Fruit fly (Drosophila melanogaster): Measurements from ENCODE around the gene CG11723.

DNA sequence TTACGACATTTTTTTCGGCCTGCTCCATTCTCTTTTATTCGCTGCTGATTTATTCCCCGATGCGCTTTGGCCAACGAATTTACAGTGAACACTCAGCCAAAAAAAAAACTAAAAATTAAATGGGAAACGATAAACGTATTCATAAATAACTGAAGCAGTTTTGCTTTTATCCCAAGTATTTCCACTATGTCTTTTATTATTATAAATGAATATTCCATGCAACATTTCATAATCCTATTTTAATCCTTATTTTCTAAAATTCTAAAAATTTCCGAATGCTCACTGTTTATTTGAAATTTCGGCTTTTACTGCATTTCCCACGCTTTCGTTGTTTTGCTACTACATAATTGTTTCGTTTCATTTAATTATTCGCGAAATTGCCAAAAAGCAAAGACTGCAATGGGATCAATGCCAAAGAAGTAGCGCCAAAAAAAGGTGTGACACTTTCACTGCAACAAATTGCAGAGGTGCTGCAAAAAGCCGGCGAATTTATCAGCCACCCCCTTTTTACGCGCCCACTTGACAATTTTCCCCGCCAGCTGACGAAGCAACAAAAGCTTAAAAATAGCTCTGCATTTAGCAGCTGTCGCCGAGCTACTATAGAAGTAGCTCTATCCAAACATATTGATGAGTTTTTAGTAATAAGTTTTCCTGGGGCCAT lies 15.5 kb downstream of the CG11723 start:
- TF ChIP-seq kay (GFP tag; ENCODE audit: borderline replicate concordance) (no peak), CG7045 (GFP tag; optimal IDR thresholded peaks at IDR 0.05) (no peak)
